Fruit fly (Drosophila melanogaster) whole organism, embryonic: ENCODE data around the gene CG46301.

Experiments used
- Atf6 ChIP-seq: fragments of 200-800 bp; sonication (Bioruptor generic); IDR thresholded peaks from 2 replicates; pipeline ENCODE4 v1.3.6; 2022; ENCODE audit warnings: missing biosample characterization, missing genetic modification characterization
- Awh ChIP-seq: fragments of 200-800 bp; sonication (Bioruptor generic); IDR thresholded peaks from 2 replicates; pipeline ENCODE4, ENCODE4 v1.3.6; 2022; ENCODE audit warnings: missing biosample characterization, missing genetic modification characterization
- Blimp-1 ChIP-seq: fragments of 200-800 bp; sonication (Bioruptor generic); optimal IDR thresholded peaks from 3 replicates; lab custom pipeline; 2018; ENCODE audit warnings: missing biosample characterization, missing genetic modification characterization, mild to moderate bottlenecking, moderate library complexity, missing genetic modification reagents
- CG10274 ChIP-seq: fragments of 200-800 bp; sonication (Bioruptor generic); optimal IDR thresholded peaks from 3 replicates; lab custom pipeline; 2017; ENCODE audit warnings: missing biosample characterization, mild to moderate bottlenecking, missing genetic modification characterization
- CG10543 ChIP-seq: fragments of 200-800 bp; sonication (Bioruptor generic); optimal IDR thresholded peaks from 3 replicates; lab custom pipeline; 2017; ENCODE audit warnings: missing biosample characterization, mild to moderate bottlenecking, missing genetic modification characterization, moderate library complexity
- CG16863 ChIP-seq: fragments of 200-800 bp; sonication (Bioruptor generic); optimal IDR thresholded peaks from 3 replicates; lab custom pipeline; 2016; ENCODE audit warnings: missing biosample characterization, missing genetic modification characterization
- CG17912 ChIP-seq: fragments of 200-800 bp; sonication (Bioruptor generic); optimal IDR thresholded peaks from 2 replicates; lab custom pipeline; 2018; ENCODE audit warnings: missing biosample characterization, mild to moderate bottlenecking, missing genetic modification characterization
- CG2120 ChIP-seq: fragments of 200-800 bp; sonication (Bioruptor generic); optimal IDR thresholded peaks from 3 replicates; lab custom pipeline; 2016; ENCODE audit warnings: missing biosample characterization, missing genetic modification characterization
- CG2129 ChIP-seq: fragments of 200-800 bp; sonication (Bioruptor generic); IDR thresholded peaks from 2 replicates; pipeline ENCODE4 v1.3.6; 2022; ENCODE audit warnings: missing biosample characterization, missing genetic modification characterization; ENCODE audit not compliant: partially characterized antibody
- CG2199 ChIP-seq: fragments of 200-800 bp; sonication (Bioruptor generic); IDR thresholded peaks from 3 replicates; pipeline ENCODE4 v1.3.6; 2022; ENCODE audit warnings: missing biosample characterization, missing genetic modification characterization
- CG2678 ChIP-seq: fragments of 200-800 bp; sonication (Bioruptor generic); optimal IDR thresholded peaks from 3 replicates; lab custom pipeline; 2019; ENCODE audit warnings: missing biosample characterization, mild to moderate bottlenecking, missing genetic modification characterization, moderate library complexity
- CG31224 ChIP-seq: fragments of 200-800 bp; sonication (Bioruptor generic); IDR thresholded peaks from 2 replicates; pipeline ENCODE4 v1.3.6; 2022; ENCODE audit warnings: missing biosample characterization, missing genetic modification characterization
- CG3163 ChIP-seq: fragments of 200-800 bp; sonication (Bioruptor generic); optimal IDR thresholded peaks from 3 replicates; lab custom pipeline; 2016; ENCODE audit warnings: missing biosample characterization, missing genetic modification characterization
- CG3281 ChIP-seq: fragments of 200-800 bp; sonication (Bioruptor generic); optimal IDR thresholded peaks from 3 replicates; lab custom pipeline; 2017; ENCODE audit warnings: missing biosample characterization, mild to moderate bottlenecking, missing genetic modification characterization
- CG4854 ChIP-seq: fragments of 200-800 bp; sonication (Bioruptor generic); optimal IDR thresholded peaks from 2 replicates; lab custom pipeline; 2016; ENCODE audit warnings: missing biosample characterization, missing genetic modification characterization, inconsistent platforms
- CG6683 ChIP-seq: fragments of 200-800 bp; sonication (Bioruptor generic); optimal IDR thresholded peaks from 2 replicates; lab custom pipeline; 2017; ENCODE audit warnings: missing biosample characterization, mild to moderate bottlenecking, missing genetic modification characterization, missing genetic modification reagents
- CG7372 ChIP-seq: fragments of 200-800 bp; sonication (Bioruptor generic); IDR thresholded peaks from 2 replicates; pipeline ENCODE4 v1.3.6; 2022; ENCODE audit warnings: missing biosample characterization, missing genetic modification characterization
- CG8290 ChIP-seq, 3 experiments: fragments of 200-800 bp; sonication (Bioruptor generic); optimal IDR thresholded peaks; 2 replicates each; lab custom pipeline; 2016 to 2019; ENCODE audit warnings: missing biosample characterization in 3 of 3, missing genetic modification characterization in 3 of 3, mild to moderate bottlenecking in 2 of 3, moderate library complexity in 1 of 3
- CG8765 ChIP-seq: fragments of 200-800 bp; sonication (Bioruptor generic); IDR thresholded peaks from 2 replicates; pipeline ENCODE4 v1.3.6; 2022; ENCODE audit warnings: missing biosample characterization, missing genetic modification characterization
- CG9932 ChIP-seq: fragments of 200-800 bp; sonication (Bioruptor generic); IDR thresholded peaks from 2 replicates; pipeline ENCODE4 v1.3.6; 2022; ENCODE audit warnings: missing biosample characterization, missing genetic modification characterization
- Dad ChIP-seq: fragments of 200-800 bp; sonication (Bioruptor generic); optimal IDR thresholded peaks from 3 replicates; lab custom pipeline; 2016; ENCODE audit warnings: missing biosample characterization, missing genetic modification characterization
- Elba2 ChIP-seq: fragments of 200-800 bp; sonication (Bioruptor generic); optimal IDR thresholded peaks from 3 replicates; lab custom pipeline; 2016; ENCODE audit warnings: missing biosample characterization, missing genetic modification characterization
- Gug ChIP-seq: fragments of 200-800 bp; sonication (Bioruptor generic); IDR thresholded peaks from 4 replicates; pipeline ENCODE4 v1.3.6; 2022; ENCODE audit warnings: missing biosample characterization, missing genetic modification characterization
- Hr78 ChIP-seq, 2 experiments: fragments of 200-800 bp in 1 of 2; fragments of >200 bp in 1 of 2; sonication (Bioruptor generic) in 1 of 2; optimal IDR thresholded peaks; 2 replicates each; lab custom pipeline; 2017 to 2019; ENCODE audit warnings: missing biosample characterization in 2 of 2, missing genetic modification characterization in 2 of 2, mild to moderate bottlenecking in 1 of 2, moderate library complexity in 1 of 2
- Max ChIP-seq: fragments of 200-800 bp; sonication (Bioruptor generic); optimal IDR thresholded peaks from 2 replicates; lab custom pipeline; 2016; ENCODE audit warnings: missing biosample characterization, mild to moderate bottlenecking, missing genetic modification characterization
- Med ChIP-seq: fragments of 200-800 bp; sonication (Bioruptor generic); peaks from one replicate; lab custom pipeline; 2016; ENCODE audit warnings: missing biosample characterization, missing genetic modification characterization, mild to moderate bottlenecking, inconsistent platforms, moderate library complexity
- Nf-YB ChIP-seq: fragments of 200-800 bp; sonication (Bioruptor generic); optimal IDR thresholded peaks from 3 replicates; lab custom pipeline; 2019; ENCODE audit warnings: missing biosample characterization, mild to moderate bottlenecking, missing genetic modification characterization, moderate library complexity
- Ravus ChIP-seq: fragments of 200-800 bp; sonication (Bioruptor generic); IDR thresholded peaks from 2 replicates; pipeline ENCODE4 v1.3.6; 2022; ENCODE audit warnings: missing biosample characterization, missing genetic modification characterization
- Rfx ChIP-seq: fragments of 200-800 bp; sonication (Bioruptor generic); IDR thresholded peaks from 2 replicates; pipeline ENCODE4 v1.3.6; 2022; ENCODE audit warnings: missing biosample characterization, missing genetic modification characterization
- abd-A ChIP-seq: fragments of 200-800 bp; sonication (Bioruptor generic); optimal IDR thresholded peaks from 3 replicates; lab custom pipeline; 2019; ENCODE audit warnings: missing biosample characterization, mild to moderate bottlenecking, missing genetic modification characterization, moderate library complexity
- amos ChIP-seq: fragments of 200-800 bp; sonication (Bioruptor generic); IDR thresholded peaks from 2 replicates; pipeline ENCODE4 v1.3.6; 2022; ENCODE audit warnings: missing biosample characterization, missing genetic modification characterization; ENCODE audit not compliant: partially characterized antibody
- ara ChIP-seq: fragments of 200-800 bp; sonication (Bioruptor generic); IDR thresholded peaks from 2 replicates; pipeline ENCODE4 v1.3.6; 2022; ENCODE audit warnings: missing biosample characterization, missing genetic modification characterization
- chinmo ChIP-seq: fragments of 200-800 bp; sonication (Bioruptor generic); IDR thresholded peaks from 4 replicates; pipeline ENCODE4 v1.3.6; 2022; ENCODE audit warnings: missing biosample characterization, missing genetic modification characterization; ENCODE audit not compliant: partially characterized antibody
- crol ChIP-seq: fragments of 200-800 bp; sonication (Bioruptor generic); IDR thresholded peaks from 2 replicates; pipeline ENCODE4 v1.3.6; 2022; ENCODE audit warnings: missing biosample characterization, missing genetic modification characterization
- dmrt99B ChIP-seq: fragments of 200-800 bp; sonication (Bioruptor generic); optimal IDR thresholded peaks from 2 replicates; lab custom pipeline; 2018; ENCODE audit warnings: missing biosample characterization, mild to moderate bottlenecking, missing genetic modification characterization, moderate library complexity
- en ChIP-seq: fragments of 200-800 bp; sonication (Bioruptor generic); optimal IDR thresholded peaks from 2 replicates; lab custom pipeline; 2016; ENCODE audit warnings: missing biosample characterization, missing genetic modification characterization
- lab ChIP-seq: fragments of 200-800 bp; sonication (Bioruptor generic); optimal IDR thresholded peaks from 3 replicates; lab custom pipeline; 2017; ENCODE audit warnings: missing biosample characterization, missing genetic modification characterization, mild to moderate bottlenecking, moderate library complexity, missing genetic modification reagents
- lilli ChIP-seq: fragments of 200-800 bp; sonication (Bioruptor generic); optimal IDR thresholded peaks from 3 replicates; lab custom pipeline; 2016; ENCODE audit warnings: missing biosample characterization, missing genetic modification characterization
- mirr ChIP-seq: fragments of 200-800 bp; sonication (Bioruptor generic); optimal IDR thresholded peaks from 3 replicates; lab custom pipeline; 2018; ENCODE audit warnings: missing biosample characterization, mild to moderate bottlenecking, missing genetic modification characterization
- prd ChIP-seq, 3 experiments: fragments of >200 bp in 2 of 3; fragments of 200-800 bp in 1 of 3; sonication (Bioruptor generic) in 1 of 3; optimal IDR thresholded peaks in 2 of 3; IDR thresholded peaks in 1 of 3; 2 replicates in 2 of 3; 3 replicates in 1 of 3; pipeline versions ENCODE4 v1.3.6 to Lab custom; 2017 to 2022; ENCODE audit warnings: missing biosample characterization in 1 of 3, missing genetic modification characterization in 1 of 3
- pros ChIP-seq: fragments of 200-800 bp; sonication (Bioruptor generic); optimal IDR thresholded peaks from 3 replicates; lab custom pipeline; 2019; ENCODE audit warnings: missing biosample characterization, mild to moderate bottlenecking, missing genetic modification characterization, moderate library complexity
- ranshi ChIP-seq: fragments of 200-800 bp; sonication (Bioruptor generic); IDR thresholded peaks from 2 replicates; pipeline ENCODE4 v1.3.6; 2022; ENCODE audit warnings: missing biosample characterization, missing genetic modification characterization
- ro ChIP-seq: fragments of 200-800 bp; sonication (Bioruptor generic); IDR thresholded peaks from 2 replicates; pipeline ENCODE4 v1.3.6; 2022; ENCODE audit warnings: missing biosample characterization, missing genetic modification characterization
- sd ChIP-seq: fragments of 200-800 bp; sonication (Bioruptor generic); optimal IDR thresholded peaks from 3 replicates; lab custom pipeline; 2018; ENCODE audit warnings: missing biosample characterization, mild to moderate bottlenecking, missing genetic modification characterization, moderate library complexity
- sqz ChIP-seq: fragments of 200-800 bp; sonication (Bioruptor generic); optimal IDR thresholded peaks from 3 replicates; lab custom pipeline; 2018; ENCODE audit warnings: missing biosample characterization, mild to moderate bottlenecking, missing genetic modification characterization
- toy ChIP-seq: fragments of 200-800 bp; sonication (Bioruptor generic); IDR thresholded peaks from 2 replicates; pipeline ENCODE4 v1.3.6; 2022; ENCODE audit warnings: missing biosample characterization, missing genetic modification characterization
- z ChIP-seq: fragments of 200-800 bp; sonication (Bioruptor generic); IDR thresholded peaks from 3 replicates; pipeline ENCODE4 v1.3.6; 2022; ENCODE audit warnings: missing biosample characterization, missing genetic modification characterization

The CG46301 gene

DNA sequence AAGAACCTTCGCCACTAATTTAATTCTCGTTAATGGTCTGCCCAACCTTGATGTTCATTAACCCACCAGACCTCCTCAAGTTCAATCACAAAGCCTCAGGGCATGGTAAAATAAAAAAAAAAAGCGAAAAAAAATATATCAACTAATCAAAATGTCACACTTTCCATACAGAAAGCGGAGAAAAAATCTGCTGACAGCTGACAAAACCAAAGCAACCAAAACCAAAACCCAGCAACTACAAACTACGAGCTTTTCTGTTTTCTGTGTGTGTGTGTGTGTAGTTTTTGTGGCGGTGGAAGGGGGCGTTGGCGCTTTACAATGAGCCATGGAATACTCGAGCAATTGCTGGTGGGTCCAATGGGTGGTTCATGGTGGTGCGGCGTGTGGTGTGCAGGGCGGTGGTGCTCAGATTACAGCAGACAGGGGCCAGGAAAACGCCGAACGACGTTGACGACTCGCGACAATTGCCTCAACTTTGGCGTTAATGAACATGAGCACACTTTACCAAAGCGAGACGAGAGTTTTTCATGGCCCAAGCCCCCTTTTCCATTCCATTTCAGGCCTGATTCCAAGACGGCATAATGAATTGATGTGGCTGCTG, 100.0 kb downstream of the CG46301 start:
- TF ChIP-seq Nf-YB: no peak
- TF ChIP-seq CG3281 (GFP tag; lab: Kevin White, UChicago): no peak
- TF ChIP-seq Gug: 0 out of 4 replicates have a peak, but pooled peaks have one; percentile 16
- no peak for TF ChIP-seq Dad (GFP tag; lab: Kevin White, UChicago)
- TF ChIP-seq z (GFP tag; lab: Robert Waterston, UW): 0 out of 3 replicates have a peak, but pooled peaks have one; percentile 52
- peak; percentile 33; the same call in 1 of the 2 replicates for TF ChIP-seq ara (GFP tag; lab: Robert Waterston, UW)
- TF ChIP-seq CG4854 (GFP tag; lab: Kevin White, UChicago): no peak
- peak; percentile 31 for TF ChIP-seq dmrt99B (tag; lab: Kevin White, UChicago)
- no peak for TF ChIP-seq prd (optimal IDR thresholded peaks at IDR 0.05; lab: Kevin White, UChicago)
- TF ChIP-seq prd (GFP tag; IDR thresholded peaks at IDR 0.05; lab: Robert Waterston, UW): 0 out of 3 replicates have a peak, but pooled peaks have one; percentile 4
- peak; percentile 54 for TF ChIP-seq CG10543 (GFP tag; lab: Kevin White, UChicago)
- TF ChIP-seq Med (GFP tag; lab: Kevin White, UChicago): peak; percentile 51
- 0 out of 2 replicates have a peak, but pooled peaks have one; percentile 26 for TF ChIP-seq CG31224 (GFP tag; lab: Robert Waterston, UW)
- TF ChIP-seq toy (GFP tag; lab: Robert Waterston, UW): 0 out of 2 replicates have a peak, but pooled peaks have one; percentile 28
- TF ChIP-seq crol (GFP tag; lab: Robert Waterston, UW): peak; percentile 85
- peak; percentile 44; the same call in 1 of the 2 replicates for TF ChIP-seq CG9932 (GFP tag; lab: Robert Waterston, UW)
- 0 out of 4 replicates have a peak, but pooled peaks have one; percentile 46 for TF ChIP-seq chinmo (GFP tag; lab: Robert Waterston, UW)
- TF ChIP-seq mirr (GFP tag; lab: Kevin White, UChicago): peak; percentile 5
- no peak for TF ChIP-seq lilli (GFP tag; lab: Kevin White, UChicago)
- TF ChIP-seq lab: peak; percentile 21
- peak; percentile 30; the same call in 1 of the 2 replicates for TF ChIP-seq Atf6 (GFP tag; lab: Robert Waterston, UW)
- 0 out of 3 replicates have a peak, but pooled peaks have one; percentile 70 for TF ChIP-seq CG2199
- peak in 1 of 2 experiments; percentile 8 for TF ChIP-seq Hr78 (GFP tag; optimal IDR thresholded peaks at IDR 0.05; lab: Kevin White, UChicago)
- TF ChIP-seq ranshi (GFP tag; lab: Robert Waterston, UW): 0 out of 2 replicates have a peak, but pooled peaks have one; percentile 25
- TF ChIP-seq CG10274 (GFP tag; lab: Kevin White, UChicago): no peak
- peak; percentile 9 for TF ChIP-seq Blimp-1 (GFP tag; lab: Kevin White, UChicago)
- no peak for TF ChIP-seq amos (GFP tag; lab: Robert Waterston, UW)
- 0 out of 2 replicates have a peak, but pooled peaks have one; percentile 30 for TF ChIP-seq Awh (GFP tag; lab: Robert Waterston, UW)
- TF ChIP-seq CG2678 (tag; lab: Kevin White, UChicago): peak; percentile 5
- TF ChIP-seq sd (tag; lab: Kevin White, UChicago): peak; percentile 14
- peak; percentile 36; the same call in 1 of the 2 replicates for TF ChIP-seq Rfx (GFP tag; lab: Robert Waterston, UW)
- no peak for TF ChIP-seq en (GFP tag; lab: Kevin White, UChicago)
- TF ChIP-seq CG2129: no peak
- no peak for TF ChIP-seq CG8765 (GFP tag; lab: Robert Waterston, UW)
- TF ChIP-seq CG8290 (GFP tag; optimal IDR thresholded peaks at IDR 0.05; lab: Kevin White, UChicago): no peak
- no peak for TF ChIP-seq CG8290 (tag; optimal IDR thresholded peaks at IDR 0.05; lab: Kevin White, UChicago)
- TF ChIP-seq CG3163: no peak

DNA sequence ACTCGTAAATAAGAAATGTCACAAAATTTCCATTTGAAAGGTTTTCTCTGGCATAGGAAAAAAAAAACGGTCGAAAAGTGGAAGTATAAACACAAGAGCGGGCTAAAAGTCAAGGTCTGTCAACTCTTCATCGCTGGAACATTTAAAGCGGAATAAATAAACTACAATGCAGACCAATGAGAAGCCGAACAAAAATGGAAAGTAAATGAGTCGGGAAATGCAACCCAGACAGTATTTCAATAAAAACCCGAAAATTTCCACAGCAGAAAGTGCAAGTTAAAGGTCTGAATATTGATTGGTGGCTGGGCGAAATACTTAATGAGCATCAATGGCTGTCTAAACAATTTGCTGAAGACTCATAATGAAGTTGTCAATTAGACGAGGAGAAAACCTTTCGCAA, 103.2 kb downstream of the CG46301 start:
- TF ChIP-seq CG2678 (tag; lab: Kevin White, UChicago) (no peak), abd-A (peak; percentile 17), CG7372 (GFP tag; lab: Robert Waterston, UW) (no peak), Blimp-1 (GFP tag; lab: Kevin White, UChicago) (peak; percentile 97), CG6683 (GFP tag; lab: Kevin White, UChicago) (no peak), CG17912 (GFP tag; lab: Kevin White, UChicago) (no peak), ro (GFP tag; lab: Robert Waterston, UW) (no peak), Max (GFP tag; lab: Kevin White, UChicago) (no peak), Hr78 (GFP tag; optimal IDR thresholded peaks at IDR 0.05; lab: Kevin White, UChicago) (peak in 1 of 2 experiments; percentile 46), pros (GFP tag; lab: Kevin White, UChicago) (no peak), CG10274 (GFP tag; lab: Kevin White, UChicago) (no peak), sqz (peak; percentile 69), CG16863 (GFP tag; lab: Kevin White, UChicago) (no peak), Elba2 (GFP tag; lab: Kevin White, UChicago) (no peak), CG2120 (GFP tag; lab: Kevin White, UChicago) (no peak), Ravus (GFP tag; lab: Robert Waterston, UW) (no peak)
